Worm (Caenorhabditis elegans): ENCODE data around the gene F44G4.1.

DNA sequence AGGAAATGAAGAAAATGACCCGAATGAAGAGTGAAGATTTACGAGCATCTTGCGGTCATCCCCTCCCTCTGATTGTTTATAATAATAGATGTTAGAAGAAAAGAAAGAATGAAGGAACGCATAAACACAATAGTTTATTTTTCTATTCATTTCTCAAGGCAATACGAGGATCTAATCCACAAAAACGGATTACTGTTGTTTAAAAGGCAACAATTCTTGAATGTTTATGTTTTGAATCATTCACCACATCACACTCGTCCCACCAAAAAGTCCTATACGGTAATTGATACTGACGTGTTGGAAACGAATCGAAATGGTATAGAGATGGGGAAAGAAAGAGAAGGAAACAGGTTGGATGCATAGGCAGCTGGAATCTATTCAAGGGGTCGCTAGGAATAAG, 27.2 kb downstream of the F44G4.1 start:
- TF ChIP-seq unc-62 (GFP tag; optimal IDR thresholded peaks at IDR 0.05) (no peak), nhr-237 (tag; optimal IDR thresholded peaks at IDR 0.05) (no peak), ama-1 (optimal IDR thresholded peaks at IDR 0.05) (no peak), nhr-28 (tag; optimal IDR thresholded peaks at IDR 0.05) (no peak), ztf-11 (tag; optimal IDR thresholded peaks at IDR 0.05) (no peak)

Measured in whole organism, L3 larva.